Worm (Caenorhabditis elegans) whole organism, L4 larva: ENCODE measurements around the gene mrpl-12.
A peak's percentile ranks its signal among the peaks of the same experiment; 100 is the strongest.

ENCODE experiments used
- D1046.2 ChIP-seq: fragments of 200-800 bp; sonication (Bioruptor generic); IDR thresholded peaks from 2 replicates; pipeline ENCODE4 v1.3.6; 2022; ENCODE audit warnings: missing genetic modification characterization, missing compliant biosample characterization
- F10B5.3 ChIP-seq: sonication (generic microtip); optimal IDR thresholded peaks from 2 replicates; lab custom pipeline; 2016; ENCODE audit warnings: mild to moderate bottlenecking, missing genetic modification characterization, missing compliant biosample characterization
- F26F4.8 ChIP-seq: fragments of 200-800 bp; sonication (Bioruptor generic); conservative IDR thresholded peaks from 2 replicates; pipeline ENCODE4 v1.3.6; 2022; ENCODE audit warnings: missing genetic modification characterization, missing compliant biosample characterization
- F44E2.7 ChIP-seq: fragments of 200-800 bp; sonication (Bioruptor generic); IDR thresholded peaks from 2 replicates; pipeline ENCODE4 v2.1.2; 2022; ENCODE audit warnings: missing genetic modification characterization, missing compliant biosample characterization
- F49E8.2 ChIP-seq: sonication (generic microtip); optimal IDR thresholded peaks from 2 replicates; lab custom pipeline; 2016; ENCODE audit warnings: missing compliant biosample characterization, mild to moderate bottlenecking, missing genetic modification characterization, borderline replicate concordance
- T26A8.4 ChIP-seq: fragments of 200-800 bp; sonication (Bioruptor generic); IDR thresholded peaks from 2 replicates; pipeline ENCODE4 v1.3.6; 2022; ENCODE audit warnings: missing genetic modification characterization, missing compliant biosample characterization
- Y48G9A.11 ChIP-seq: fragments of 200-800 bp; sonication (Bioruptor generic); IDR thresholded peaks from 2 replicates; pipeline ENCODE4 v1.3.6; 2022; ENCODE audit warnings: missing genetic modification reagents, missing genetic modification characterization, missing compliant biosample characterization
- Y5F2A.4 ChIP-seq: fragments of 200-800 bp; sonication (Bioruptor generic); optimal IDR thresholded peaks from 2 replicates; lab custom pipeline; 2018; ENCODE audit warnings: mild to moderate bottlenecking, missing genetic modification characterization, missing compliant biosample characterization
- aly-2 ChIP-seq: sonication (generic microtip); optimal IDR thresholded peaks from 2 replicates; lab custom pipeline; 2018; ENCODE audit warnings: missing biosample characterization, missing genetic modification characterization
- ama-1 ChIP-seq: fragments of 150-350 bp; optimal IDR thresholded peaks from 2 replicates; lab custom pipeline; 2014; ENCODE audit warnings: inconsistent platforms, mixed read lengths
- arid-1 ChIP-seq: fragments of 200-800 bp; sonication (Bioruptor generic); conservative IDR thresholded peaks from 2 replicates; pipeline ENCODE4 v1.3.6; 2022; ENCODE audit warnings: missing genetic modification reagents, missing genetic modification characterization, missing compliant biosample characterization
- ceh-20 ChIP-seq: fragments of 200-800 bp; sonication (Bioruptor generic); IDR thresholded peaks from 2 replicates; pipeline ENCODE4 v1.3.6; 2022; ENCODE audit warnings: missing genetic modification reagents, missing genetic modification characterization, missing compliant biosample characterization
- ceh-28 ChIP-seq: fragments of 150-350 bp; optimal IDR thresholded peaks from 2 replicates; lab custom pipeline; 2014; ENCODE audit warnings: missing biosample characterization, missing genetic modification reagents, missing genetic modification characterization
- ceh-32 ChIP-seq: sonication (generic microtip); optimal IDR thresholded peaks from 2 replicates; lab custom pipeline; 2016; ENCODE audit warnings: mild to moderate bottlenecking, missing genetic modification characterization, missing compliant biosample characterization; ENCODE audit not compliant: poor library complexity
- ceh-62 ChIP-seq: sonication (generic microtip); optimal IDR thresholded peaks from 2 replicates; lab custom pipeline; 2017; ENCODE audit warnings: missing biosample characterization, missing genetic modification characterization
- ceh-82 ChIP-seq: sonication (generic microtip); optimal IDR thresholded peaks from 2 replicates; lab custom pipeline; 2017; ENCODE audit warnings: missing biosample characterization, missing genetic modification characterization
- ces-1 ChIP-seq: fragments of 150-350 bp; sonication (generic microtip); optimal IDR thresholded peaks from 4 replicates; lab custom pipeline; 2014; ENCODE audit warnings: missing biosample characterization, missing genetic modification reagents, missing genetic modification characterization
- ctbp-1 ChIP-seq: fragments of 200-800 bp; sonication (Bioruptor generic); IDR thresholded peaks from 2 replicates; pipeline ENCODE4 v1.3.6; 2022; ENCODE audit warnings: missing genetic modification reagents, missing genetic modification characterization, missing compliant biosample characterization
- daf-16 ChIP-seq, 3 experiments: sonication (generic microtip); optimal IDR thresholded peaks; 2 replicates each; lab custom pipeline; 2016 to 2017; ENCODE audit warnings: missing genetic modification characterization in 3 of 3, missing genetic modification reagents in 3 of 3, mild to moderate bottlenecking in 2 of 3, missing compliant biosample characterization in 2 of 3, missing biosample characterization in 1 of 3, moderate library complexity in 1 of 3
- daf-19 ChIP-seq: fragments of 200-800 bp; sonication (Bioruptor generic); conservative IDR thresholded peaks from 2 replicates; pipeline ENCODE4 v1.3.6; 2022; ENCODE audit warnings: missing genetic modification characterization, missing compliant biosample characterization
- dve-1 ChIP-seq: sonication (generic microtip); optimal IDR thresholded peaks from 2 replicates; lab custom pipeline; 2017; ENCODE audit warnings: antibody characterized with exemption, mild to moderate bottlenecking, missing genetic modification characterization, missing compliant biosample characterization; ENCODE audit not compliant: insufficient read depth
- fos-1 ChIP-seq: fragments of 150-350 bp; optimal IDR thresholded peaks from 2 replicates; lab custom pipeline; 2014; ENCODE audit warnings: missing biosample characterization, missing genetic modification characterization
- hif-1 ChIP-seq, 2 experiments: sonication (generic microtip); optimal IDR thresholded peaks; 2 replicates each; lab custom pipeline; 2016 to 2017; ENCODE audit warnings: missing compliant biosample characterization in 2 of 2, missing genetic modification characterization in 2 of 2, missing genetic modification reagents in 2 of 2, missing genotype in 2 of 2, mild to moderate bottlenecking in 1 of 2
- hlh-30 ChIP-seq: sonication (generic microtip); optimal IDR thresholded peaks from 2 replicates; lab custom pipeline; 2017; ENCODE audit warnings: antibody characterized with exemption, mild to moderate bottlenecking, missing genetic modification characterization, missing compliant biosample characterization; ENCODE audit not compliant: insufficient read depth
- lin-13 ChIP-seq: fragments of 150-350 bp; optimal IDR thresholded peaks from 2 replicates; lab custom pipeline; 2014; ENCODE audit warnings: missing biosample characterization, missing genetic modification reagents, missing genetic modification characterization
- lin-15B ChIP-seq: fragments of 150-350 bp; sonication (generic microtip); optimal IDR thresholded peaks from 3 replicates; lab custom pipeline; 2014; ENCODE audit warnings: missing biosample characterization, missing genetic modification characterization
- lin-38 ChIP-seq: fragments of 200-800 bp; sonication (Bioruptor generic); IDR thresholded peaks from 2 replicates; pipeline ENCODE4 v1.3.6; 2022; ENCODE audit warnings: missing genetic modification reagents, missing genetic modification characterization, missing compliant biosample characterization
- mes-2 ChIP-seq: sonication (generic microtip); optimal IDR thresholded peaks from 2 replicates; lab custom pipeline; 2016; ENCODE audit warnings: missing genotype, mild to moderate bottlenecking, missing genetic modification characterization, missing compliant biosample characterization; ENCODE audit not compliant: poor library complexity, severe bottlenecking
- mxl-2 ChIP-seq: fragments of 200-800 bp; sonication (Bioruptor generic); conservative IDR thresholded peaks from 2 replicates; pipeline ENCODE4 v1.3.6; 2022; ENCODE audit warnings: missing genetic modification reagents, missing genetic modification characterization, missing compliant biosample characterization
- mxl-3 ChIP-seq: fragments of 200-800 bp; sonication (Bioruptor generic); optimal IDR thresholded peaks from 2 replicates; lab custom pipeline; 2018; ENCODE audit warnings: mild to moderate bottlenecking, missing genetic modification characterization, missing compliant biosample characterization
- nhr-10 ChIP-seq: fragments of 150-350 bp; optimal IDR thresholded peaks from 2 replicates; lab custom pipeline; 2014; ENCODE audit warnings: missing biosample characterization, missing genetic modification characterization
- nhr-11 ChIP-seq: fragments of 150-350 bp; optimal IDR thresholded peaks from 2 replicates; lab custom pipeline; 2014; ENCODE audit warnings: missing biosample characterization, missing genetic modification characterization
- nhr-111 ChIP-seq: fragments of 200-800 bp; sonication (Bioruptor generic); optimal IDR thresholded peaks from 2 replicates; lab custom pipeline; 2018; ENCODE audit warnings: mild to moderate bottlenecking, missing genetic modification characterization, missing compliant biosample characterization
- nhr-25 ChIP-seq: sonication (generic microtip); optimal IDR thresholded peaks from 2 replicates; lab custom pipeline; 2017; ENCODE audit warnings: missing genetic modification characterization, mild to moderate bottlenecking, missing compliant biosample characterization, antibody characterized with exemption, moderate library complexity, borderline replicate concordance; ENCODE audit not compliant: insufficient read depth
- nhr-28 ChIP-seq: fragments of 150-350 bp; optimal IDR thresholded peaks from 2 replicates; lab custom pipeline; 2014; ENCODE audit warnings: missing biosample characterization, missing genetic modification characterization
- nhr-41 ChIP-seq: fragments of 200-800 bp; sonication (Bioruptor generic); IDR thresholded peaks from 2 replicates; pipeline ENCODE4 v1.3.6; 2022; ENCODE audit warnings: missing genetic modification reagents, missing genetic modification characterization, missing compliant biosample characterization
- nhr-6 ChIP-seq: fragments of 150-350 bp; optimal IDR thresholded peaks from 2 replicates; lab custom pipeline; 2014; ENCODE audit warnings: missing biosample characterization, missing genetic modification characterization
- pha-4 ChIP-seq, 2 experiments: fragments of 150-350 bp in 1 of 2; fragments of 200-800 bp in 1 of 2; sonication (Bioruptor generic) in 1 of 2; IDR thresholded peaks in 1 of 2; optimal IDR thresholded peaks in 1 of 2; 2 replicates each; pipeline versions ENCODE4 v1.3.6 to Lab custom; 2014 to 2022; ENCODE audit warnings: missing genetic modification characterization in 2 of 2, missing genetic modification reagents in 2 of 2, missing biosample characterization in 1 of 2, missing compliant biosample characterization in 1 of 2
- rbr-2 ChIP-seq: sonication (generic microtip); optimal IDR thresholded peaks from 2 replicates; lab custom pipeline; 2016; ENCODE audit warnings: missing genotype, missing genetic modification characterization, missing compliant biosample characterization
- sdz-12 ChIP-seq: fragments of 200-800 bp; sonication (Bioruptor generic); optimal IDR thresholded peaks from 2 replicates; lab custom pipeline; 2018; ENCODE audit warnings: mild to moderate bottlenecking, missing genetic modification characterization, missing compliant biosample characterization
- snpc-1.2 ChIP-seq: fragments of 200-800 bp; sonication (Bioruptor generic); IDR thresholded peaks from 2 replicates; pipeline ENCODE4 v1.3.6; 2022; ENCODE audit warnings: missing genetic modification reagents, missing genetic modification characterization, missing compliant biosample characterization
- snpc-4 ChIP-seq: fragments of 150-350 bp; optimal IDR thresholded peaks from 2 replicates; lab custom pipeline; 2014; ENCODE audit warnings: missing biosample characterization, missing genetic modification characterization
- spr-1 ChIP-seq: sonication (generic microtip); optimal IDR thresholded peaks from 2 replicates; lab custom pipeline; 2016; ENCODE audit warnings: mild to moderate bottlenecking, missing genetic modification characterization, missing compliant biosample characterization
- tra-1 ChIP-seq: fragments of 200-800 bp; sonication (Bioruptor generic); IDR thresholded peaks from 2 replicates; pipeline ENCODE4 v1.3.6; 2022; ENCODE audit warnings: missing genetic modification reagents, missing genetic modification characterization, missing compliant biosample characterization
- unc-39 ChIP-seq: sonication (generic microtip); optimal IDR thresholded peaks from 2 replicates; lab custom pipeline; 2017; ENCODE audit warnings: missing biosample characterization, missing genetic modification characterization
- unc-62 ChIP-seq, 3 experiments: fragments of 150-350 bp in 1 of 3; sonication (generic microtip); optimal IDR thresholded peaks in 2 of 3; peaks in 1 of 3; 1 replicate in 1 of 3; 2 replicates in 2 of 3; lab custom pipeline; 2014 to 2017; ENCODE audit warnings: missing biosample characterization in 3 of 3, missing genetic modification characterization in 3 of 3, missing genetic modification reagents in 3 of 3, missing genotype in 1 of 3
- zag-1 ChIP-seq: fragments of 150-350 bp; optimal IDR thresholded peaks from 2 replicates; lab custom pipeline; 2014; ENCODE audit warnings: missing biosample characterization, missing genetic modification characterization
- ztf-11 ChIP-seq: fragments of 150-350 bp; optimal IDR thresholded peaks from 2 replicates; lab custom pipeline; 2014; ENCODE audit warnings: missing biosample characterization, missing genetic modification characterization

mrpl-12 gene

DNA sequence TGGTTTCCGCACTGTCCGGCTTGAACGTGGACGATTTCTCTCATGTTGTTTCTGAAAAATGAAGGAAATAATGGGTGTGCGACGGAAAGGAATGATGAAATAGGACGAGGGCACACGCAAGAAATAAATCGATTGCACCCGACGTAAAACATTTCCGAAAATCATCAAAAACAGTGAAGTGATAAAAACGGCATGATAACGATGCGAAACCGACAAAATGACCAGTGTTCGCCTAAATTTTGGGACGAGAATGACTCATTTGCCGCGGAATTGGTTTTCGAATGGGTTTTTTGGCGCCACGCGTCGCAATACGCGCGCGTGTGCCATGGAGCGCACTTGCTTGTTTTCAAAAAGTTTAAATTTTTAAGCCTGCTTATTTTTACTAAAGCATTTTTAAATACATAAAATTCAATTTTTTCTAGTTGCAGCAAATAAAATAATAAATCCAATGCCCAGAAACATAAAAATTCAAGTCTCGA, 34.9 kb downstream of the mrpl-12 start, which contains the start of the genes tbb-1 and rib-2:
TSS of gene tbb-1 (minus strand) at position 51 of the 479 bp plus-strand sequence.
TSS of gene rib-2 (plus strand) at position 429 of the 479 bp plus-strand sequence.
- no peak for TF ChIP-seq unc-39 (tag; lab: Kevin White, UChicago)
- TF ChIP-seq D1046.2 (GFP tag; lab: Robert Waterston, UW), result 0 out of 2 replicates have a peak, but pooled peaks have one; percentile 45
- no peak for TF ChIP-seq daf-16 (GFP tag; optimal IDR thresholded peaks at IDR 0.05; lab: Kevin White, UChicago)
- peak; percentile 77 for TF ChIP-seq daf-16 (tag; optimal IDR thresholded peaks at IDR 0.05; lab: Kevin White, UChicago)
- peak; percentile 93 for TF ChIP-seq lin-13 (GFP tag; lab: Kevin White, UChicago)
- TF ChIP-seq mes-2 (tag; lab: Kevin White, UChicago), result peak; percentile 82
- TF ChIP-seq nhr-11 (tag; lab: Kevin White, UChicago), result peak; percentile 16
- no peak for TF ChIP-seq aly-2 (tag; lab: Kevin White, UChicago)
- TF ChIP-seq tra-1, result peak; percentile 85
- no peak for TF ChIP-seq sdz-12
- peak; percentile 85 for TF ChIP-seq nhr-28 (tag; lab: Kevin White, UChicago)
- TF ChIP-seq F49E8.2 (tag; lab: Kevin White, UChicago), result peak; percentile 89
- peak; percentile 96 for TF ChIP-seq dve-1 (tag; lab: Kevin White, UChicago)
- TF ChIP-seq nhr-111, result no peak
- TF ChIP-seq ceh-82, result no peak
- TF ChIP-seq lin-15B, result peak; percentile 24
- TF ChIP-seq nhr-6, result peak; percentile 78
- TF ChIP-seq rbr-2 (tag; lab: Kevin White, UChicago), result peak; percentile 58
- TF ChIP-seq F26F4.8 (GFP tag; lab: Robert Waterston, UW), result no peak
- TF ChIP-seq ceh-62 (tag; lab: Kevin White, UChicago), result no peak
- peak; percentile 88 for TF ChIP-seq hlh-30 (tag; lab: Kevin White, UChicago)
- TF ChIP-seq T26A8.4 (GFP tag; lab: Robert Waterston, UW), result peak; percentile 65
- TF ChIP-seq unc-62 (GFP tag; optimal IDR thresholded peaks at IDR 0.05 in 1 of 2; lab: Kevin White, UChicago), result peak in 1 of 2 experiments; percentile 20
- no peak for TF ChIP-seq unc-62 (tag; optimal IDR thresholded peaks at IDR 0.05; lab: Kevin White, UChicago)
- TF ChIP-seq ctbp-1, result no peak
- no peak for TF ChIP-seq zag-1 (tag; lab: Kevin White, UChicago)
- peak; percentile 99 for TF ChIP-seq lin-38
- peak; percentile 77 for TF ChIP-seq arid-1 (GFP tag; lab: Robert Waterston, UW)
- TF ChIP-seq Y48G9A.11, result peak; percentile 88
- TF ChIP-seq Y5F2A.4, result no peak
- 0 out of 2 replicates have a peak, but pooled peaks have one; percentile 27 for TF ChIP-seq F44E2.7 (GFP tag; lab: Robert Waterston, UW)
- TF ChIP-seq ama-1 (lab: Kevin White, UChicago), result no peak
- peak; percentile 18 for TF ChIP-seq spr-1 (tag; lab: Kevin White, UChicago)
- TF ChIP-seq pha-4 (GFP tag; IDR thresholded peaks at IDR 0.05; lab: Robert Waterston, UW), result peak; percentile 76
- TF ChIP-seq pha-4 (tag; optimal IDR thresholded peaks at IDR 0.05; lab: Kevin White, UChicago), result no peak
- TF ChIP-seq nhr-41 (GFP tag; lab: Robert Waterston, UW), result peak; percentile 68; the same call in 1 of the 2 replicates
- 0 out of 2 replicates have a peak, but pooled peaks have one; percentile 48 for TF ChIP-seq snpc-1.2 (GFP tag; lab: Robert Waterston, UW)
- TF ChIP-seq ceh-28 (tag; lab: Kevin White, UChicago), result no peak
- no peak for TF ChIP-seq ceh-32 (tag; lab: Kevin White, UChicago)
- TF ChIP-seq mxl-3 (GFP tag; lab: Kevin White, UChicago), result peak; percentile 90
- no peak for TF ChIP-seq snpc-4 (tag; lab: Kevin White, UChicago)
- no peak for TF ChIP-seq ztf-11 (tag; lab: Kevin White, UChicago)
- TF ChIP-seq nhr-10 (tag; lab: Kevin White, UChicago), result peak; percentile 68
- TF ChIP-seq hif-1 (tag; optimal IDR thresholded peaks at IDR 0.05; lab: Kevin White, UChicago), result peak in 1 of 2 experiments; percentile 71
- TF ChIP-seq daf-19 (GFP tag; lab: Robert Waterston, UW), result no peak
- TF ChIP-seq fos-1, result peak; percentile 38
- no peak for TF ChIP-seq mxl-2 (GFP tag; lab: Robert Waterston, UW)
- 0 out of 2 replicates have a peak, but pooled peaks have one; percentile 18 for TF ChIP-seq ceh-20 (GFP tag; lab: Robert Waterston, UW)
- no peak for TF ChIP-seq ces-1 (GFP tag; lab: Kevin White, UChicago)
- peak; percentile 71 for TF ChIP-seq nhr-25 (tag; lab: Kevin White, UChicago)
- TF ChIP-seq F10B5.3 (tag; lab: Kevin White, UChicago), result no peak
